Worm (Caenorhabditis elegans) whole organism, late embryonic: ENCODE results near the gene ZK643.2.

Source experiments
- ama-1 ChIP-seq: fragments of 150-350 bp; optimal IDR thresholded peaks from 2 replicates; lab custom pipeline; 2014
- ceh-30 ChIP-seq: fragments of 150-350 bp; optimal IDR thresholded peaks from 2 replicates; lab custom pipeline; 2014; ENCODE audit warnings: missing biosample characterization, missing genetic modification characterization
- ceh-45 ChIP-seq: fragments of 200-800 bp; sonication (Bioruptor generic); IDR thresholded peaks from 2 replicates; pipeline ENCODE4 v1.3.6; 2022; ENCODE audit warnings: missing genetic modification reagents, missing genetic modification characterization, missing compliant biosample characterization
- ceh-6 ChIP-seq: fragments of 200-800 bp; sonication (Bioruptor generic); optimal IDR thresholded peaks from 2 replicates; lab custom pipeline; 2018; ENCODE audit warnings: mild to moderate bottlenecking, missing genetic modification characterization, missing compliant biosample characterization
- dmd-4 ChIP-seq: sonication (generic microtip); optimal IDR thresholded peaks from 2 replicates; lab custom pipeline; 2016; ENCODE audit warnings: borderline replicate concordance, missing genetic modification characterization, missing compliant biosample characterization
- elt-4 ChIP-seq: sonication (generic microtip); optimal IDR thresholded peaks from 2 replicates; lab custom pipeline; 2016; ENCODE audit warnings: missing genetic modification characterization, missing compliant biosample characterization
- eyg-1 ChIP-seq: sonication (generic microtip); optimal IDR thresholded peaks from 2 replicates; lab custom pipeline; 2016; ENCODE audit warnings: missing genotype, missing genetic modification characterization, missing compliant biosample characterization
- hlh-15 ChIP-seq: sonication (generic microtip); optimal IDR thresholded peaks from 2 replicates; lab custom pipeline; 2016; ENCODE audit warnings: missing genetic modification characterization, missing compliant biosample characterization
- nfya-1 ChIP-seq: sonication (generic microtip); optimal IDR thresholded peaks from 2 replicates; lab custom pipeline; 2017; ENCODE audit warnings: missing genetic modification characterization, mild to moderate bottlenecking, missing compliant biosample characterization, antibody characterized with exemption, moderate library complexity
- nhr-11 ChIP-seq: fragments of 150-350 bp; optimal IDR thresholded peaks from 2 replicates; lab custom pipeline; 2014; ENCODE audit warnings: missing biosample characterization, missing genetic modification characterization
- pag-3 ChIP-seq: sonication (generic microtip); optimal IDR thresholded peaks from 2 replicates; lab custom pipeline; 2016; ENCODE audit warnings: missing compliant biosample characterization, missing genetic modification characterization, borderline replicate concordance
- pqm-1 ChIP-seq: sonication (generic microtip); optimal IDR thresholded peaks from 2 replicates; lab custom pipeline; 2016; ENCODE audit warnings: missing genetic modification characterization, missing compliant biosample characterization
- tbx-2 ChIP-seq: sonication (generic microtip); optimal IDR thresholded peaks from 2 replicates; lab custom pipeline; 2016; ENCODE audit warnings: missing genetic modification characterization, missing compliant biosample characterization
- tbx-7 ChIP-seq: sonication (generic microtip); optimal IDR thresholded peaks from 2 replicates; lab custom pipeline; 2016; ENCODE audit warnings: missing genotype, missing genetic modification characterization, missing compliant biosample characterization

DNA sequence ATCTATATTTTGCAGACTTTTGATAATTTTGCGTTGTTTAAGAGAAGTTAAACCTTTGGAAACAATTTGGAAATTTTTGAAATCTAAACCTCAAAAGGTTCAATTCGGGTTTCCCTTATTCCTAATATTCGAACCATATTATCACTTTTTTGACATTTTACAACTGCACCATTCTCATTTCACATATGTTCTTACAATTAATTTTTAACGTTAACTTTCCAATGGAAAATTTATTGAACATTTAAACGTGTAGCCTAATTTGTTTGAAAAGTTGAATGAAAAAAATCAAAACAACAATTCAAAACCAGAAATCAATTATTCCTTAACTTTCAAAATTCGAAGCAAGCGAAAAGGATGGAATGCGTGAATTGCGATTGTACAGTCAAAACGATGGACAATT is 32.4 kb upstream of the ZK643.2 start, which contains the start of gene ZK637.12:
- TF ChIP-seq nhr-11 (tag; lab: Kevin White, UChicago): no peak
- TF ChIP-seq dmd-4 (tag; lab: Kevin White, UChicago): no peak
- no peak for TF ChIP-seq pqm-1 (tag; lab: Kevin White, UChicago)
- TF ChIP-seq pag-3 (tag; lab: Kevin White, UChicago): no peak
- TF ChIP-seq hlh-15 (tag; lab: Kevin White, UChicago): no peak
- TF ChIP-seq ceh-6 (GFP tag; lab: Kevin White, UChicago): no peak
- TF ChIP-seq nfya-1 (tag; lab: Kevin White, UChicago): no peak
- no peak for TF ChIP-seq tbx-7 (tag; lab: Kevin White, UChicago)
- TF ChIP-seq eyg-1 (tag; lab: Kevin White, UChicago): no peak
- TF ChIP-seq elt-4 (tag; lab: Kevin White, UChicago): no peak
- TF ChIP-seq ceh-30 (tag; lab: Kevin White, UChicago): no peak
- no peak for TF ChIP-seq tbx-2 (tag; lab: Kevin White, UChicago)
- TF ChIP-seq ama-1 (lab: Kevin White, UChicago): no peak
- no peak for TF ChIP-seq ceh-45 (GFP tag; lab: Robert Waterston, UW)
